Worm (Caenorhabditis elegans) whole organism, early embryonic: ENCODE measurements around the gene srw-129.
"Not testable (repeated sequence)": the region's sequence is repeated elsewhere in the genome, so short reads cannot be mapped to it uniquely, and the experiment has no call there.

Source experiments
- B0310.2 ChIP-seq: sonication (generic microtip); optimal IDR thresholded peaks from 2 replicates; lab custom pipeline; 2016; ENCODE audit warnings: mild to moderate bottlenecking, missing genetic modification characterization, missing compliant biosample characterization
- F13C5.2 ChIP-seq: sonication (generic microtip); optimal IDR thresholded peaks from 2 replicates; lab custom pipeline; 2017; ENCODE audit warnings: mild to moderate bottlenecking, missing genetic modification characterization, inconsistent platforms, missing compliant biosample characterization
- aly-1 ChIP-seq: sonication (generic microtip); optimal IDR thresholded peaks from 2 replicates; lab custom pipeline; 2016; ENCODE audit warnings: missing genetic modification characterization, missing compliant biosample characterization
- ama-1 ChIP-seq: fragments of 150-350 bp; optimal IDR thresholded peaks from 2 replicates; lab custom pipeline; 2014
- ceh-13 ChIP-seq: fragments of 200-800 bp; sonication (Bioruptor generic); optimal IDR thresholded peaks from 2 replicates; lab custom pipeline; 2018; ENCODE audit warnings: mild to moderate bottlenecking, missing genetic modification characterization, missing compliant biosample characterization
- ceh-36 ChIP-seq: sonication (generic microtip); optimal IDR thresholded peaks from 2 replicates; lab custom pipeline; 2016; ENCODE audit warnings: missing genetic modification characterization, inconsistent platforms, missing compliant biosample characterization
- flt-1 ChIP-seq: fragments of 200-800 bp; sonication (Bioruptor generic); IDR thresholded peaks from 2 replicates; pipeline ENCODE4 v1.3.6; 2022; ENCODE audit warnings: missing genetic modification characterization, missing compliant biosample characterization
- hmbx-1 ChIP-seq: sonication (generic microtip); optimal IDR thresholded peaks from 2 replicates; lab custom pipeline; 2016; ENCODE audit warnings: mild to moderate bottlenecking, missing genetic modification characterization, missing compliant biosample characterization
- hmg-4 ChIP-seq: fragments of 200-800 bp; sonication (Bioruptor generic); optimal IDR thresholded peaks from 2 replicates; lab custom pipeline; 2018; ENCODE audit warnings: mild to moderate bottlenecking, missing genetic modification characterization, missing compliant biosample characterization
- hnd-1 ChIP-seq: sonication (generic microtip); optimal IDR thresholded peaks from 2 replicates; lab custom pipeline; 2016; ENCODE audit warnings: missing genetic modification characterization, missing compliant biosample characterization
- pes-1 ChIP-seq: fragments of 200-800 bp; sonication (Bioruptor generic); IDR thresholded peaks from 2 replicates; pipeline ENCODE4 v1.3.6; 2022; ENCODE audit warnings: missing genetic modification reagents, missing genetic modification characterization, missing compliant biosample characterization
- scrt-1 ChIP-seq: fragments of 200-800 bp; sonication (Bioruptor generic); IDR thresholded peaks from 2 replicates; pipeline ENCODE4 v1.3.6; 2022; ENCODE audit warnings: missing genetic modification characterization, missing compliant biosample characterization
- sea-1 ChIP-seq: fragments of 200-800 bp; sonication (Bioruptor generic); conservative IDR thresholded peaks from 2 replicates; pipeline ENCODE4 v1.3.6; 2022; ENCODE audit warnings: missing genetic modification characterization, missing compliant biosample characterization
- tbx-11 ChIP-seq: fragments of 200-800 bp; sonication (Bioruptor generic); IDR thresholded peaks from 2 replicates; pipeline ENCODE4 v1.3.6; 2022; ENCODE audit warnings: missing genetic modification characterization, missing compliant biosample characterization
- tbx-37 ChIP-seq: fragments of 200-800 bp; sonication (Bioruptor generic); conservative IDR thresholded peaks from 2 replicates; pipeline ENCODE4 v1.3.6; 2022; ENCODE audit warnings: missing genetic modification reagents, missing genetic modification characterization, missing compliant biosample characterization
- tra-4 ChIP-seq: sonication (generic microtip); optimal IDR thresholded peaks from 2 replicates; lab custom pipeline; 2017; ENCODE audit warnings: missing genetic modification characterization, missing compliant biosample characterization

srw-129 gene

ce11 chrV:2960894-2961293 is 10.9 kb upstream of the srw-129 start, which contains the start of gene srw-144:
Gene srw-144 (minus strand): TSS chrV:2960994.
- TF ChIP-seq sea-1 (GFP tag; lab: Robert Waterston, UW), result no peak

- TF ChIP-seq flt-1 (GFP tag; lab: Robert Waterston, UW), result no peak
Observed at ce11 chrV:2962960-2963359, 8.8 kb upstream of the srw-129 start, which contains the start of gene srw-138. Gene srw-138 (minus strand): TSS chrV:2963060.

- TF ChIP-seq scrt-1 (GFP tag; lab: Robert Waterston, UW), result no peak
Observed at ce11 chrV:2964786-2965185, 7.0 kb upstream of the srw-129 start, which contains the start of gene srh-88. Gene srh-88 (minus strand): TSS chrV:2964886.

ce11 chrV:2975285-2975684 is 3.5 kb downstream of the srw-129 start, which contains the start of gene srw-123:
Gene srw-123 (minus strand): TSS chrV:2975385.
- TF ChIP-seq scrt-1 (GFP tag; lab: Robert Waterston, UW); hmg-4 (GFP tag; lab: Kevin White, UChicago); ama-1 (lab: Kevin White, UChicago): not testable (repeated sequence)

DNA sequence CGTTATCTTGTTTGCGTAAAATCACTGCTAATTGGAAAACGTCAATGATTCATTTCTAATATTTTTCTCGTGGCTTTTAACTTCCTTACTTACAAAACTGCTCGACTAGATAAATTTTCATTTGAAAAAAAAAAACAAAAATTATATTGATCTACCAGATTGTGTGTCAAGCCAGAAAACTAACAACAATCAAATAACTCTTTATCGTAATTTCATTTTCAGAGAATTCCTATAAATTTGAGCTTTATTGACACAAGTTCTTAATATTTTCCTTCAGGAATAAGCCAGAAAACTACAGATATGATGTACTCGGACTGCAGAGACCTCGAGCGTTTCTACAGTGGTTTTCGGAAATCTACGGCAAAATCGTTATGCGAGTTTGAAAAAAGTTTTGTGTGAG is 4.5 kb downstream of the srw-129 start, which contains the start of gene srw-124:
Gene srw-124, plus strand, starts transcription at position 301 of the 400 bp plus-strand sequence.
- no peak for TF ChIP-seq ama-1 (lab: Kevin White, UChicago)
- TF ChIP-seq hmg-4 (GFP tag; lab: Kevin White, UChicago), result no peak
- TF ChIP-seq tra-4 (tag; lab: Kevin White, UChicago), result no peak
- TF ChIP-seq sea-1 (GFP tag; lab: Robert Waterston, UW), result no peak
- TF ChIP-seq hnd-1 (tag; lab: Kevin White, UChicago), result no peak
- TF ChIP-seq tbx-11 (GFP tag; lab: Robert Waterston, UW), result no peak
- no peak for TF ChIP-seq aly-1

DNA sequence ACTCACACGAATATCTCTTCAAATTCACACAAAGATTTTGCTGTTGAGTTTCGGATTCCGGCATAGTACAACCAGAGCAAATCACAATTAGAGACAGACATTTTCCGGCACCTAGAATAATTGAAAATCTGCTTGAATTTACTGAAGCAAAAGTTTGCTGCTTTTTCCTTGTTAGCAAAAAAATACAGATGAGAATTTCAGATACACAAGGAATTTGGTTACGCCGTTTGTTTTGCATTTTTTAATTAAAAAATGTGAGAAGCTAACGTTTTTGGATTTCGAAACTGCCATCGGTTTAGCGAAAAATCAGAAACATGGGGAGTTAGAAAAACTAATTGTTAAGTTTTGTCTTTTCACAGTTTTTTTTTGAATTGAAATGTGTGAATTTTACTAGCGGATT is 8.2 kb downstream of the srw-129 start, which contains the start of gene srw-118:
Gene srw-118, minus strand, starts transcription at position 101 of the 400 bp plus-strand sequence.
- TF ChIP-seq hnd-1 (tag; lab: Kevin White, UChicago) (no peak), ama-1 (lab: Kevin White, UChicago) (no peak), pes-1 (GFP tag; lab: Robert Waterston, UW) (no peak), sea-1 (GFP tag; lab: Robert Waterston, UW) (no peak)

ce11 chrV:2983351-2983750 is 11.6 kb downstream of the srw-129 start, which contains the start of gene srw-117:
Gene srw-117 (minus strand): TSS chrV:2983451.
- TF ChIP-seq tbx-37 (GFP tag; lab: Robert Waterston, UW), result no peak
- no peak for TF ChIP-seq tbx-11 (GFP tag; lab: Robert Waterston, UW)
- TF ChIP-seq hmg-4 (GFP tag; lab: Kevin White, UChicago), result no peak
- TF ChIP-seq hmbx-1 (tag; lab: Kevin White, UChicago), result no peak
- no peak for TF ChIP-seq aly-1
- TF ChIP-seq tra-4 (tag; lab: Kevin White, UChicago), result no peak
- no peak for TF ChIP-seq pes-1 (GFP tag; lab: Robert Waterston, UW)
- TF ChIP-seq scrt-1 (GFP tag; lab: Robert Waterston, UW), result no peak

- TF ChIP-seq pes-1 (GFP tag; lab: Robert Waterston, UW) (no peak), hmbx-1 (tag; lab: Kevin White, UChicago) (no peak)
Observed at ce11 chrV:2985309-2985708, 13.6 kb downstream of the srw-129 start, which contains the start of gene srw-139. Gene srw-139 (minus strand): TSS chrV:2985409.

- no peak for TF ChIP-seq aly-1
- no peak for TF ChIP-seq B0310.2 (tag; lab: Kevin White, UChicago)
- no peak for TF ChIP-seq tra-4 (tag; lab: Kevin White, UChicago)
- no peak for TF ChIP-seq tbx-11 (GFP tag; lab: Robert Waterston, UW)
- TF ChIP-seq flt-1 (GFP tag; lab: Robert Waterston, UW), result no peak
- TF ChIP-seq pes-1 (GFP tag; lab: Robert Waterston, UW), result no peak
- TF ChIP-seq hnd-1 (tag; lab: Kevin White, UChicago), result no peak
- TF ChIP-seq sea-1 (GFP tag; lab: Robert Waterston, UW), result no peak
- no peak for TF ChIP-seq hmg-4 (GFP tag; lab: Kevin White, UChicago)
- TF ChIP-seq hmbx-1 (tag; lab: Kevin White, UChicago), result no peak
- no peak for TF ChIP-seq ceh-36 (tag; lab: Kevin White, UChicago)
- no peak for TF ChIP-seq tbx-37 (GFP tag; lab: Robert Waterston, UW)
- TF ChIP-seq scrt-1 (GFP tag; lab: Robert Waterston, UW), result no peak
- TF ChIP-seq ceh-13 (GFP tag; lab: Kevin White, UChicago), result no peak
- no peak for TF ChIP-seq F13C5.2 (tag; lab: Kevin White, UChicago)
- no peak for TF ChIP-seq ama-1 (lab: Kevin White, UChicago)
Observed at ce11 chrV:2987407-2987806, 15.7 kb downstream of the srw-129 start, which contains the start of gene srh-85. Gene srh-85 (minus strand): TSS chrV:2987507.
